Fruit fly (Drosophila melanogaster) whole organism, embryonic: ENCODE data around the gene E2f1.
A peak's percentile ranks its signal among the peaks of the same experiment; 100 is the strongest.

ENCODE experiments used
- Ada2b ChIP-seq: fragments of 200-800 bp; sonication (Bioruptor generic); IDR thresholded peaks from 2 replicates; pipeline ENCODE4 v1.3.6; 2022; ENCODE audit warnings: missing biosample characterization, missing genetic modification characterization
- CG12219 ChIP-seq: fragments of 200-800 bp; sonication (Bioruptor generic); optimal IDR thresholded peaks from 3 replicates; lab custom pipeline; 2018; ENCODE audit warnings: missing biosample characterization, mild to moderate bottlenecking, missing genetic modification characterization
- CG12942 ChIP-seq: fragments of 200-800 bp; sonication (Bioruptor generic); optimal IDR thresholded peaks from 3 replicates; lab custom pipeline; 2016; ENCODE audit warnings: missing biosample characterization, missing genetic modification characterization
- CG16815 ChIP-seq: fragments of 200-800 bp; sonication (Bioruptor generic); optimal IDR thresholded peaks from 3 replicates; lab custom pipeline; 2017; ENCODE audit warnings: missing biosample characterization, mild to moderate bottlenecking, missing genetic modification characterization
- CG17328 ChIP-seq: fragments of 200-800 bp; sonication (Bioruptor generic); IDR thresholded peaks from 2 replicates; pipeline ENCODE4 v1.3.6; 2022; ENCODE audit warnings: missing biosample characterization, missing genetic modification characterization
- CG17829 ChIP-seq: fragments of 200-800 bp; optimal IDR thresholded peaks from 2 replicates; lab custom pipeline; 2019; ENCODE audit warnings: missing biosample characterization, mild to moderate bottlenecking, missing genetic modification characterization, moderate library complexity
- CG18619 ChIP-seq: fragments of 200-800 bp; sonication (Bioruptor generic); optimal IDR thresholded peaks from 3 replicates; lab custom pipeline; 2017; ENCODE audit warnings: missing biosample characterization, mild to moderate bottlenecking, missing genetic modification characterization
- CG18764 ChIP-seq: fragments of 200-800 bp; sonication (Bioruptor generic); optimal IDR thresholded peaks from 3 replicates; lab custom pipeline; 2016; ENCODE audit warnings: missing biosample characterization, missing genetic modification characterization
- CG31441 ChIP-seq: fragments of 200-800 bp; sonication (Bioruptor generic); IDR thresholded peaks from 2 replicates; pipeline ENCODE4 v1.3.6; 2022; ENCODE audit warnings: missing biosample characterization, missing genetic modification characterization
- CG34376 ChIP-seq: fragments of 200-800 bp; sonication (Bioruptor generic); optimal IDR thresholded peaks from 2 replicates; lab custom pipeline; 2018; ENCODE audit warnings: missing biosample characterization, mild to moderate bottlenecking, missing genetic modification characterization
- CG3726 ChIP-seq: fragments of 200-800 bp; sonication (Bioruptor generic); IDR thresholded peaks from 3 replicates; pipeline ENCODE4, ENCODE4 v1.3.6; 2022; ENCODE audit warnings: missing biosample characterization, missing genetic modification characterization
- CG4404 ChIP-seq: fragments of 200-800 bp; sonication (Bioruptor generic); IDR thresholded peaks from 2 replicates; pipeline ENCODE4 v1.3.6; 2022; ENCODE audit warnings: missing biosample characterization, missing genetic modification characterization
- CG6654 ChIP-seq: fragments of 200-800 bp; sonication (Bioruptor generic); optimal IDR thresholded peaks from 2 replicates; lab custom pipeline; 2017; ENCODE audit warnings: missing biosample characterization, mild to moderate bottlenecking, missing genetic modification characterization
- CG6765 ChIP-seq: fragments of 200-800 bp; sonication (Bioruptor generic); optimal IDR thresholded peaks from 3 replicates; lab custom pipeline; 2017; ENCODE audit warnings: missing biosample characterization, mild to moderate bottlenecking, missing genetic modification characterization
- CG7556 ChIP-seq: fragments of 200-800 bp; sonication (Bioruptor generic); optimal IDR thresholded peaks from 2 replicates; lab custom pipeline; 2017; ENCODE audit warnings: missing biosample characterization, mild to moderate bottlenecking, missing genetic modification characterization
- CG7839 ChIP-seq: fragments of 200-800 bp; sonication (Bioruptor generic); optimal IDR thresholded peaks from 3 replicates; lab custom pipeline; 2018; ENCODE audit warnings: missing biosample characterization, mild to moderate bottlenecking, missing genetic modification characterization, moderate library complexity
- CG8281 ChIP-seq: fragments of 200-800 bp; sonication (Bioruptor generic); optimal IDR thresholded peaks from 2 replicates; lab custom pipeline; 2018; ENCODE audit warnings: missing biosample characterization, mild to moderate bottlenecking, missing genetic modification characterization, moderate library complexity
- CG9932 ChIP-seq: fragments of 200-800 bp; sonication (Bioruptor generic); IDR thresholded peaks from 2 replicates; pipeline ENCODE4 v1.3.6; 2022; ENCODE audit warnings: missing biosample characterization, missing genetic modification characterization
- Deaf1 ChIP-seq: fragments of 200-800 bp; optimal IDR thresholded peaks from 3 replicates; lab custom pipeline; 2019; ENCODE audit warnings: missing biosample characterization, mild to moderate bottlenecking, missing genetic modification characterization, moderate library complexity
- E2f2 ChIP-seq: fragments of 200-800 bp; sonication (Bioruptor generic); IDR thresholded peaks from 2 replicates; pipeline ENCODE4 v1.3.6; 2022; ENCODE audit warnings: missing biosample characterization, missing genetic modification characterization
- Fer2 ChIP-seq: fragments of 200-800 bp; sonication (Bioruptor generic); optimal IDR thresholded peaks from 2 replicates; lab custom pipeline; 2018; ENCODE audit warnings: missing biosample characterization, mild to moderate bottlenecking, missing genetic modification characterization, moderate library complexity
- GATAe ChIP-seq: fragments of 200-800 bp; sonication (Bioruptor generic); conservative IDR thresholded peaks from 2 replicates; pipeline ENCODE4 v1.3.6; 2022; ENCODE audit warnings: missing biosample characterization, missing genetic modification characterization
- Hey ChIP-seq: fragments of 200-800 bp; sonication (Bioruptor generic); optimal IDR thresholded peaks from 3 replicates; lab custom pipeline; 2018; ENCODE audit warnings: missing biosample characterization, mild to moderate bottlenecking, missing genetic modification characterization
- Hr3 ChIP-seq: fragments of 200-800 bp; sonication (Bioruptor generic); optimal IDR thresholded peaks from 3 replicates; lab custom pipeline; 2016; ENCODE audit warnings: missing biosample characterization, missing genetic modification characterization
- Kr ChIP-seq: fragments of 200-800 bp; sonication (Bioruptor generic); optimal IDR thresholded peaks from 2 replicates; lab custom pipeline; 2017; ENCODE audit warnings: missing biosample characterization, mild to moderate bottlenecking, missing genetic modification characterization
- Lhr ChIP-seq: fragments of 200-800 bp; sonication (Bioruptor generic); optimal IDR thresholded peaks from 3 replicates; lab custom pipeline; 2017; ENCODE audit warnings: mild to moderate bottlenecking, missing biosample characterization, missing genetic modification reagents, missing genetic modification characterization
- MBD-R2 ChIP-seq: fragments of 200-800 bp; sonication (Bioruptor generic); IDR thresholded peaks from 2 replicates; pipeline ENCODE4 v1.3.6; 2022; ENCODE audit warnings: missing biosample characterization, missing genetic modification characterization
- Meics ChIP-seq: fragments of 200-800 bp; sonication (Bioruptor generic); optimal IDR thresholded peaks from 2 replicates; lab custom pipeline; 2017; ENCODE audit warnings: missing biosample characterization, mild to moderate bottlenecking, missing genetic modification characterization
- Myb ChIP-seq: fragments of 200-800 bp; sonication (Bioruptor generic); optimal IDR thresholded peaks from 2 replicates; lab custom pipeline; 2016; ENCODE audit warnings: missing biosample characterization, missing genetic modification characterization
- Nf-YA ChIP-seq: fragments of 200-800 bp; sonication (Bioruptor generic); IDR thresholded peaks from 2 replicates; pipeline ENCODE4 v1.3.6; 2022; ENCODE audit warnings: missing biosample characterization, missing genetic modification characterization
- TFAM ChIP-seq: fragments of 200-800 bp; sonication (Bioruptor generic); optimal IDR thresholded peaks from 2 replicates; lab custom pipeline; 2017; ENCODE audit warnings: missing biosample characterization, missing genetic modification characterization, inconsistent platforms
- disco-r ChIP-seq: fragments of 200-800 bp; sonication (Bioruptor generic); optimal IDR thresholded peaks from 2 replicates; lab custom pipeline; 2016; ENCODE audit warnings: missing biosample characterization, missing genetic modification characterization
- grn ChIP-seq: fragments of 200-800 bp; sonication (Bioruptor generic); optimal IDR thresholded peaks from 3 replicates; lab custom pipeline; 2017; ENCODE audit warnings: missing biosample characterization, missing genetic modification characterization
- lov ChIP-seq, 2 experiments: fragments of 200-800 bp in 1 of 2; fragments of >200 bp in 1 of 2; sonication (Bioruptor generic) in 1 of 2; IDR thresholded peaks in 1 of 2; optimal IDR thresholded peaks in 1 of 2; 2 replicates in 1 of 2; 3 replicates in 1 of 2; pipeline versions ENCODE4 v1.3.6 to Lab custom; 2017 to 2022; ENCODE audit warnings: missing biosample characterization in 1 of 2, missing genetic modification characterization in 1 of 2
- nerfin-2 ChIP-seq: fragments of 200-800 bp; sonication (Bioruptor generic); IDR thresholded peaks from 2 replicates; pipeline ENCODE4 v1.3.6; 2022; ENCODE audit warnings: missing biosample characterization, missing genetic modification characterization; ENCODE audit not compliant: partially characterized antibody
- onecut ChIP-seq: fragments of 200-800 bp; sonication (Bioruptor generic); IDR thresholded peaks from 2 replicates; pipeline ENCODE4 v1.3.6; 2022; ENCODE audit warnings: missing biosample characterization, missing genetic modification characterization
- org-1 ChIP-seq: fragments of 200-800 bp; sonication (Bioruptor generic); optimal IDR thresholded peaks from 2 replicates; lab custom pipeline; 2017; ENCODE audit warnings: missing biosample characterization, missing genetic modification characterization
- pb ChIP-seq: fragments of 200-800 bp; sonication (Bioruptor generic); optimal IDR thresholded peaks from 3 replicates; lab custom pipeline; 2016; ENCODE audit warnings: missing biosample characterization, missing genetic modification characterization
- repo ChIP-seq: fragments of 200-800 bp; sonication (Bioruptor generic); optimal IDR thresholded peaks from 2 replicates; lab custom pipeline; 2016; ENCODE audit warnings: missing biosample characterization, missing genetic modification characterization
- salm ChIP-seq: fragments of 200-800 bp; sonication (Bioruptor generic); optimal IDR thresholded peaks from 2 replicates; lab custom pipeline; 2018; ENCODE audit warnings: missing biosample characterization, mild to moderate bottlenecking, missing genetic modification characterization
- shn ChIP-seq: fragments of 200-800 bp; sonication (Bioruptor generic); optimal IDR thresholded peaks from 3 replicates; lab custom pipeline; 2016; ENCODE audit warnings: missing biosample characterization, missing genetic modification characterization
- stc ChIP-seq: fragments of 200-800 bp; sonication (Bioruptor generic); IDR thresholded peaks from 2 replicates; pipeline ENCODE4 v1.3.6; 2022; ENCODE audit warnings: missing biosample characterization, missing genetic modification characterization
- toy ChIP-seq: fragments of 200-800 bp; sonication (Bioruptor generic); IDR thresholded peaks from 2 replicates; pipeline ENCODE4 v1.3.6; 2022; ENCODE audit warnings: missing biosample characterization, missing genetic modification characterization
- trem ChIP-seq: fragments of 200-800 bp; optimal IDR thresholded peaks from 3 replicates; lab custom pipeline; 2019; ENCODE audit warnings: missing biosample characterization, mild to moderate bottlenecking, missing genetic modification characterization, moderate library complexity
- ttk ChIP-seq: fragments of 200-800 bp; sonication (Bioruptor generic); IDR thresholded peaks from 2 replicates; pipeline ENCODE4 v2.1.2; 2022; ENCODE audit warnings: missing biosample characterization, missing genetic modification characterization
- tx ChIP-seq: fragments of 200-800 bp; sonication (Bioruptor generic); optimal IDR thresholded peaks from 2 replicates; lab custom pipeline; 2016; ENCODE audit warnings: missing biosample characterization, missing genetic modification characterization
- unpg ChIP-seq: fragments of 200-800 bp; sonication (Bioruptor generic); optimal IDR thresholded peaks from 3 replicates; lab custom pipeline; 2018; ENCODE audit warnings: missing biosample characterization, mild to moderate bottlenecking, missing genetic modification characterization, moderate library complexity
- vvl ChIP-seq: fragments of 200-800 bp; sonication (Bioruptor generic); IDR thresholded peaks from 2 replicates; pipeline ENCODE4 v1.3.6; 2022; ENCODE audit warnings: missing biosample characterization, missing genetic modification characterization
- wor ChIP-seq: fragments of 200-800 bp; sonication (Bioruptor generic); IDR thresholded peaks from 2 replicates; pipeline ENCODE4 v1.3.6; 2022; ENCODE audit warnings: missing biosample characterization, missing genetic modification characterization
- zen ChIP-seq: fragments of 200-800 bp; sonication (Bioruptor generic); optimal IDR thresholded peaks from 3 replicates; lab custom pipeline; 2018; ENCODE audit warnings: missing biosample characterization, mild to moderate bottlenecking, missing genetic modification characterization, moderate library complexity
- zen2 ChIP-seq: fragments of 200-800 bp; sonication (Bioruptor generic); IDR thresholded peaks from 3 replicates; pipeline ENCODE4 v1.3.6; 2022; ENCODE audit warnings: missing biosample characterization, missing genetic modification characterization; ENCODE audit not compliant: partially characterized antibody

Gene E2f1

dm6 chr3R:21662501-21663007 is 1.9 kb upstream of the E2f1 start, which contains the start of gene Archease (continued):
- TF ChIP-seq toy (GFP tag; lab: Robert Waterston, UW) (no peak), CG18619 (GFP tag; lab: Kevin White, UChicago) (peak; percentile 30), Fer2 (peak; percentile 34), org-1 (GFP tag; lab: Kevin White, UChicago) (no peak), Meics (GFP tag; lab: Kevin White, UChicago) (peak; percentile 70), stc (GFP tag; lab: Robert Waterston, UW) (peak; percentile 33; the same call in 1 of the 2 replicates), CG3726 (GFP tag; lab: Robert Waterston, UW) (no peak), nerfin-2 (no peak), CG12219 (GFP tag; lab: Kevin White, UChicago) (peak; percentile 51), CG12942 (GFP tag; lab: Kevin White, UChicago) (no peak), zen (tag; lab: Kevin White, UChicago) (peak; percentile 3), salm (tag; lab: Kevin White, UChicago) (peak; percentile 37), Ada2b (GFP tag; lab: Robert Waterston, UW) (0 out of 2 replicates have a peak, but pooled peaks have one; percentile 25), shn (no peak), lov (optimal IDR thresholded peaks at IDR 0.05; lab: Kevin White, UChicago) (no peak), lov (GFP tag; IDR thresholded peaks at IDR 0.05; lab: Robert Waterston, UW) (no peak), wor (GFP tag; lab: Robert Waterston, UW) (no peak), CG9932 (GFP tag; lab: Robert Waterston, UW) (peak; percentile 58), CG8281 (tag; lab: Kevin White, UChicago) (no peak), onecut (peak; percentile 51), CG6654 (GFP tag; lab: Kevin White, UChicago) (no peak), GATAe (GFP tag; lab: Robert Waterston, UW) (no peak), Kr (GFP tag; lab: Kevin White, UChicago) (no peak), CG17328 (GFP tag; lab: Robert Waterston, UW) (peak; percentile 28; the same call in 1 of the 2 replicates), vvl (GFP tag; lab: Robert Waterston, UW) (peak; percentile 67; the same call in 1 of the 2 replicates), Hey (tag; lab: Kevin White, UChicago) (no peak), CG18764 (GFP tag; lab: Kevin White, UChicago) (peak; percentile 14), CG4404 (GFP tag; lab: Robert Waterston, UW) (no peak), CG17829 (tag; lab: Kevin White, UChicago) (peak; percentile 67), CG16815 (GFP tag; lab: Kevin White, UChicago) (no peak), CG7556 (GFP tag; lab: Kevin White, UChicago) (peak; percentile 54), CG7839 (peak; percentile 61), CG34376 (GFP tag; lab: Kevin White, UChicago) (peak; percentile 41), grn (peak; percentile 11), MBD-R2 (peak; percentile 61), Deaf1 (no peak), Hr3 (no peak), Myb (GFP tag; lab: Kevin White, UChicago) (peak; percentile 49), zen2 (no peak), disco-r (GFP tag; lab: Kevin White, UChicago) (no peak), CG31441 (GFP tag; lab: Robert Waterston, UW) (peak; percentile 64), ttk (GFP tag; lab: Robert Waterston, UW) (no peak), CG6765 (peak; percentile 65), E2f2 (GFP tag; lab: Robert Waterston, UW) (peak; percentile 59), Lhr (peak; percentile 24), tx (no peak), unpg (GFP tag; lab: Kevin White, UChicago) (peak; percentile 71), Nf-YA (GFP tag; lab: Robert Waterston, UW) (no peak), TFAM (GFP tag; lab: Kevin White, UChicago) (no peak), repo (GFP tag; lab: Kevin White, UChicago) (no peak), trem (tag; lab: Kevin White, UChicago) (peak; percentile 30), pb (GFP tag; lab: Kevin White, UChicago) (no peak)
